Fruit fly (Drosophila melanogaster) whole organism, embryonic: ENCODE data around the gene CG17784.

ENCODE experiments used
- Bdp1 ChIP-seq: fragments of 200-800 bp; sonication (Bioruptor generic); optimal IDR thresholded peaks from 3 replicates; lab custom pipeline; 2016; ENCODE audit warnings: missing biosample characterization, missing genetic modification characterization
- CG10565 ChIP-seq: fragments of 200-800 bp; sonication (Bioruptor generic); optimal IDR thresholded peaks from 3 replicates; lab custom pipeline; 2016; ENCODE audit warnings: missing biosample characterization, mild to moderate bottlenecking, missing genetic modification characterization
- CG32767 ChIP-seq: fragments of 200-800 bp; sonication (Bioruptor generic); IDR thresholded peaks from 2 replicates; pipeline ENCODE4 v1.3.6; 2022; ENCODE audit warnings: missing biosample characterization, missing genetic modification characterization
- NFAT ChIP-seq: fragments of 200-800 bp; sonication (Bioruptor generic); IDR thresholded peaks from 2 replicates; pipeline ENCODE4 v1.3.6; 2022; ENCODE audit warnings: missing biosample characterization, missing genetic modification characterization
- Neu2 ChIP-seq: fragments of 200-800 bp; sonication (Bioruptor generic); optimal IDR thresholded peaks from 3 replicates; lab custom pipeline; 2016; ENCODE audit warnings: missing biosample characterization, missing genetic modification characterization, borderline replicate concordance
- Opbp ChIP-seq: fragments of 200-800 bp; sonication (Bioruptor generic); IDR thresholded peaks from 3 replicates; pipeline ENCODE4 v1.3.6; 2022; ENCODE audit warnings: missing biosample characterization, missing genetic modification characterization; ENCODE audit not compliant: partially characterized antibody
- odd ChIP-seq: fragments of 200-800 bp; sonication (Bioruptor generic); optimal IDR thresholded peaks from 2 replicates; lab custom pipeline; 2017; ENCODE audit warnings: missing biosample characterization, mild to moderate bottlenecking, missing genetic modification characterization
- schlank ChIP-seq: fragments of 200-800 bp; sonication (Bioruptor generic); optimal IDR thresholded peaks from 2 replicates; lab custom pipeline; 2018; ENCODE audit warnings: missing biosample characterization, mild to moderate bottlenecking, missing genetic modification characterization

DNA sequence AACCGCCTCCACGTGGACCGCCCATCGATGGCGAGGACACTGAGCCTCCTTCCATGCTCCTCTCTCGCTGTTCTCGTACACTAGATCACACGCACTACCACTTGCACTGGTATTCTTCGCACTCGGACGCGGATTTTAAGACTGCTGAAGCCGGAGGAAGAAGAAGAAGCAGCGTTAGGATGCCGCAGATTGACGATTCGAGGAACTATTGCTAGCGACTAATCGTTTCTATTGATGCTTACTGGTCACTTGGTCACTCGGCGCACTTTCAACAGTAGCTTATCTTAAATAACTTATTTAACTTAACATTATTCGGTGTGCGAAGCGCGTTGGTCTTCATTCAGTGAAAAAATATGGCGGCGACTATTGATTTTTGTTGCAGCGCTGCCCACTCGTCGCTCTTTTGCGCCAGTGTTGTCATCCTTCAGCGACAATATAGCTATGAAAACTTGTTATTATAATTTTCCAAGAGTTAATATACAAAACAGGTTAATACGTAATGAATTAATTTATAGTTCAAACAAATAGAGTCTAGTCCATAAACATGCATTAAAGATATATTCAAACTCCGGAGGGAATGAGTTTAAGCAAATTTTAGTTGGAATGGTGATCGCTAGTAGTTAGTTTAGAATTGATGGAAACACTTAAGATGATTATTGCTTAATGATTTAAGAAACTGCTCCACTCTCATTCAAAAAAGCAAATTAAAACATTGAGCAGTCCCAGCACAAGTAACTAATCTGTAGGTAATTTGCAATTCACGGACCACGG, 16.2 kb downstream of the CG17784 start, which contains the start of the genes CG5746 and CG6454:
- peak; percentile 33; the same call in 1 of the 2 replicates for TF ChIP-seq CG32767
- no peak; the same call in 1 of the 2 replicates for TF ChIP-seq NFAT
- no peak for TF ChIP-seq odd (GFP tag; lab: Kevin White, UChicago)
- TF ChIP-seq schlank = no peak
- no peak for TF ChIP-seq Opbp (GFP tag; lab: Robert Waterston, UW)
- TF ChIP-seq Neu2 (GFP tag; lab: Kevin White, UChicago) = peak; percentile 18
- no peak for TF ChIP-seq CG10565
- TF ChIP-seq Bdp1 = peak; percentile 5
